Fruit fly (Drosophila melanogaster): ENCODE data around the gene Ilp7.

The Ilp7 gene

DNA sequence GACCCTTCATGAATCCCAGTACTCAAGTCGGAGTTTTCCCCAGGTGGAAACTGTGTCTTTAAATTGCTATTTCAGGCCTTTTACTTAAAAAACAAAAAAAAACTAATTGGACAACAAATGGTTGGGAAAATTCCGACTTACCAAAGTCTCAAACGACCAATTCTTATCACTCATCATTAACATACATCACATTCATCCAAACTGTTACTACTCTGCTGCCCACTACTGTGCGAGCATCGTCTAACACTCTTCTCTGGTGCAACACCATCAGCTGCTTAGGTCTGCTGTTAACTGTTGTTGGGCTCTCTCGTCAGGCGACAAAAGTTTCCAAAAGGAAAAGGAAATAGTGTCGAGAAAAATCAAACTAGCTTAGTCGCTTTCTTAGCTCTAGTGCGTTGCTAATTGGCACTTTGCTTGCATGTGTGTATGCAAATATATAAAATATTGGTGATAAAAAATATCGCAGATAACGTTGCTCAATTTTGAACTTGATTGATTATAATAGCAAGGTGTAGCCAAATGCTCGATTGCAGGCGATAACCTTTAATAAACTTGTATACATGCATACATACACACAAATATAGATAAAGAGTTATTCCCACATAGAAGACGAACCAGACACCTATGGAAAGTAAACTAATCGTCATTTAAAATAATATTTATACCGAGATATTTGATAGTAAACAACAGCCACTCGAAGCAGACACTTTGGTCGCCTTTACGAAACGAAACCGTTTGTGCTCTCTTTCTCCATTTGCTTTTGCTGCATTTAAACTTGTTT is 26.8 kb downstream of the Ilp7 start:
- TF ChIP-seq D1 (tag; optimal IDR thresholded peaks at IDR 0.05) (peak; percentile 40), rn (GFP tag; IDR thresholded peaks at IDR 0.05) (no peak), gl (tag; optimal IDR thresholded peaks at IDR 0.05) (no peak), CG13204 (GFP tag; optimal IDR thresholded peaks at IDR 0.05) (no peak), CG10348 (GFP tag; IDR thresholded peaks at IDR 0.05) (no peak), EcR (GFP tag; optimal IDR thresholded peaks at IDR 0.05) (no peak), CG14655 (GFP tag; optimal IDR thresholded peaks at IDR 0.05) (peak; percentile 87), CG9948 (tag; optimal IDR thresholded peaks at IDR 0.05) (peak; percentile 68), CG4496 (GFP tag; IDR thresholded peaks at IDR 0.05) (peak; percentile 33; the same call in 1 of the 3 replicates), Pif1B (GFP tag; optimal IDR thresholded peaks at IDR 0.05) (peak; percentile 45), CG17806 (tag; optimal IDR thresholded peaks at IDR 0.05) (peak; percentile 45), Snoo (tag; optimal IDR thresholded peaks at IDR 0.05) (peak; percentile 33), CG34367 (tag; optimal IDR thresholded peaks at IDR 0.05) (peak; percentile 52), CG12605 (GFP tag; IDR thresholded peaks at IDR 0.05) (no peak), fd96Ca (GFP tag; IDR thresholded peaks at IDR 0.05) (peak; percentile 64; the same call in 2 of the 3 replicates), CG15710 (tag; optimal IDR thresholded peaks at IDR 0.05) (peak; percentile 59), CG32121 (GFP tag; IDR thresholded peaks at IDR 0.05) (peak; percentile 43; the same call in 1 of the 2 replicates), CG8301 (tag; optimal IDR thresholded peaks at IDR 0.05) (peak; percentile 72), CG8159 (tag; optimal IDR thresholded peaks at IDR 0.05) (peak; percentile 61), Ets98B (GFP tag; IDR thresholded peaks at IDR 0.05) (no peak), Pif1A (GFP tag; optimal IDR thresholded peaks at IDR 0.05) (peak; percentile 76)

DNA sequence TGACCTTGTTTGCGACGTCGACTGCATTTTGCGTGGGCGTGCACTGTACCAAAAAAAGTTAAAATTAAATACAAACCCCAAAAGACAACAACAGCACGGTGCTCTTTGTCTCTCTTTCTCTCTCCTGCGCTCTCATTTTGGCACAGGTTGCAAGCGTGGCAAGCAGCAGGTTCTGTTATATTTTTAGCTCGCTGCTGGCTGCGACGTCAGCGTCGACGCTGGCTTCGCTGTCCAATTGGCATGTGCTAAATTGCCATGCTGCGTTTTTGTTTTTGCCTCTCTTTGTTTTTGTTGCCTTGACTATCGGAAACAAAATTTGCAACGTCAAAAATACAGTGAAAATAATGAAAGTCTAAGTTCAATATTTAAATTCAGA is 27.3 kb downstream of the Ilp7 start:
- no peak for TF ChIP-seq D1 (tag; optimal IDR thresholded peaks at IDR 0.05)
- TF ChIP-seq CG12605 (GFP tag; IDR thresholded peaks at IDR 0.05) = no peak
- TF ChIP-seq Pif1A (GFP tag; optimal IDR thresholded peaks at IDR 0.05) = no peak
- no peak; the same call in 2 of the 3 replicates for TF ChIP-seq CG4496 (GFP tag; IDR thresholded peaks at IDR 0.05)
- no peak for TF ChIP-seq CG8301 (tag; optimal IDR thresholded peaks at IDR 0.05)
- TF ChIP-seq rn (GFP tag; IDR thresholded peaks at IDR 0.05) = no peak
- TF ChIP-seq CG32121 (GFP tag; IDR thresholded peaks at IDR 0.05) = no peak
- TF ChIP-seq CG17806 (tag; optimal IDR thresholded peaks at IDR 0.05) = no peak
- peak; percentile 24 for TF ChIP-seq EcR (GFP tag; optimal IDR thresholded peaks at IDR 0.05)
- TF ChIP-seq fd96Ca (GFP tag; IDR thresholded peaks at IDR 0.05) = peak; percentile 52; the same call in 1 of the 3 replicates
- TF ChIP-seq gl (tag; optimal IDR thresholded peaks at IDR 0.05) = no peak

DNA sequence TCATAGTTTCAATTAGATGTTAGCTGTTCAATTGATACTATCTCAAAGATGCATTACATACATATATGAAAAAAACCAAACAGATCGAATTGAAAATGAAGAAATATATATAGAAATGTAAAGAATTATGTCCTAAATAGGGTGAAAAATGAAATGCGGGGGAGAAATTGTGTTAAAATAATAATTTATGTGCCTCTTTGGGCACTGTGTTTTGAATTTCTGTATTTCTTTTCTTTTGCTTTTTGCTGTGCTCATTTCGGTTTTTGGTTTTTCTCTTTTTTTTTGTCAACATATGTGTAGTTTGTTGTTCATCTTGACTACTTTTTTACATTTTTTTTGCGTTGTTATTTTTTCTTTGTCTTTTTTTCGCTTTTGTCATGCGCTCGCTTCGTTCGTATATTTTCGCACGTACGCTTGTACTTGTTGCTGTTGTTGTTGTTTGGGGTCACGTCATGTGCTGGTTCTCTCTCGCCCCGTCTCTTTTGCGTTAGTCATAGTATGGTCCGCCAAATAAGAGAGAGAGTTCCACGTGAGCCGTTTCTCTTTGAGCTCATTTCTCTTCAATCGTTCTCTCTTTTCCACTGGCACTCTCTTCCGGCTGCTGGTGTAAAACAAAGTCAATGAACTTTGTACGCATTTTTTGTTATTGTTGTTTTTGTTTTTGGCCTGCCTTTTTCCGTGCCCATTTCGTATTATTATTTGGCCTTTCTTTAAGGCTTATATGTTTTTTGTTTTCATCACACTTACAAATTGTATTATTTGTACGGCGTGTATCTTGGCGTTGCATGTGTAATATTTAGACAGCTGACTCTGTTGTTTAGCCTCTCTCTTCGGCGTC is 27.9 kb downstream of the Ilp7 start:
- TF ChIP-seq CG8301 (tag; optimal IDR thresholded peaks at IDR 0.05) (peak; percentile 42), CG15710 (tag; optimal IDR thresholded peaks at IDR 0.05) (peak; percentile 74), CG13204 (GFP tag; optimal IDR thresholded peaks at IDR 0.05) (peak; percentile 90), CG12605 (GFP tag; IDR thresholded peaks at IDR 0.05) (peak; percentile 96), fd96Ca (GFP tag; IDR thresholded peaks at IDR 0.05) (no peak; the same call in 2 of the 3 replicates), CG17806 (tag; optimal IDR thresholded peaks at IDR 0.05) (peak; percentile 48), CG8159 (tag; optimal IDR thresholded peaks at IDR 0.05) (peak; percentile 72), Ets98B (GFP tag; IDR thresholded peaks at IDR 0.05) (peak; percentile 82), CG14655 (GFP tag; optimal IDR thresholded peaks at IDR 0.05) (peak; percentile 66), Snoo (tag; optimal IDR thresholded peaks at IDR 0.05) (peak; percentile 81), Pif1A (GFP tag; optimal IDR thresholded peaks at IDR 0.05) (peak; percentile 78), EcR (GFP tag; optimal IDR thresholded peaks at IDR 0.05) (peak; percentile 98), rn (GFP tag; IDR thresholded peaks at IDR 0.05) (peak; percentile 62), CG32121 (GFP tag; IDR thresholded peaks at IDR 0.05) (peak; percentile 87), CG9948 (tag; optimal IDR thresholded peaks at IDR 0.05) (peak; percentile 85), CG4496 (GFP tag; IDR thresholded peaks at IDR 0.05) (peak; percentile 88), gl (tag; optimal IDR thresholded peaks at IDR 0.05) (peak; percentile 93), CG34367 (tag; optimal IDR thresholded peaks at IDR 0.05) (peak; percentile 83), D1 (tag; optimal IDR thresholded peaks at IDR 0.05) (no peak), CG10348 (GFP tag; IDR thresholded peaks at IDR 0.05) (peak; percentile 72), Pif1B (GFP tag; optimal IDR thresholded peaks at IDR 0.05) (peak; percentile 65)

DNA sequence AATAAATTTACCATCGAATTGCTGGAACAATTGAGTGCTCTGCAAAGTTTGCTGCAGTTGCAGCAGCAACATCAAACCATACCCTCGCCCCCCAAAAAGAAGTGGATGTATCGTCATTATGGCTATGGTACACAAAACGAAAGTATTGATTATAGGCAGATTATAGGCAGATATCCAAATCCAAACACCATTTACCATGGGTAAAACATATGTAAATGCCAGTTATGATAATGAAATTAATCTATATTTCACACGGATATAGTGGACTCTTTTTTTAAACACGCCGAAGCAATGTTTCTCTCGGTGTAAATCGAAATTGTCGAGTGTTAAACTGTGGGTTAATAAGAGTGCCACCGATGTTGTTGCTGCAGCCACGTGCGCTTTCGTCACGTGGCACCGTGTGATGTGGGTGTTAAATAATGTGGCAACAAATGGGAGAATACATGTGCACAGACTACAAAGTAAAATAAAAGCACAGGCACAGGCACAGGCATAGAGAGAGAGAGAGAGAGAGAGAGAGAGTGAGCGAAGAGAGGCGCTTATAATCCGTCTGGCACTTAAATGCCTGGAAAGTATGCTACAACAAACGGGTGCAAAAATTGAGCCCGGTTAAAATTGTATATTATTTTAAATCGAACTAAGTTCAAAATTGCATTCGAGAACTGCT is 29.3 kb downstream of the Ilp7 start:
- peak; percentile 46 for TF ChIP-seq CG8301 (tag; optimal IDR thresholded peaks at IDR 0.05)
- TF ChIP-seq CG14655 (GFP tag; optimal IDR thresholded peaks at IDR 0.05) = no peak
- no peak for TF ChIP-seq fd96Ca (GFP tag; IDR thresholded peaks at IDR 0.05)
- TF ChIP-seq CG8159 (tag; optimal IDR thresholded peaks at IDR 0.05) = no peak
- no peak for TF ChIP-seq gl (tag; optimal IDR thresholded peaks at IDR 0.05)
- TF ChIP-seq CG15710 (tag; optimal IDR thresholded peaks at IDR 0.05) = no peak
- TF ChIP-seq CG13204 (GFP tag; optimal IDR thresholded peaks at IDR 0.05) = no peak
- TF ChIP-seq Snoo (tag; optimal IDR thresholded peaks at IDR 0.05) = peak; percentile 5
- no peak for TF ChIP-seq CG34367 (tag; optimal IDR thresholded peaks at IDR 0.05)
- TF ChIP-seq CG10348 (GFP tag; IDR thresholded peaks at IDR 0.05) = no peak
- TF ChIP-seq EcR (GFP tag; optimal IDR thresholded peaks at IDR 0.05) = peak; percentile 30
- no peak for TF ChIP-seq Pif1B (GFP tag; optimal IDR thresholded peaks at IDR 0.05)
- TF ChIP-seq Pif1A (GFP tag; optimal IDR thresholded peaks at IDR 0.05) = peak; percentile 41
- TF ChIP-seq CG12605 (GFP tag; IDR thresholded peaks at IDR 0.05) = no peak
- TF ChIP-seq rn (GFP tag; IDR thresholded peaks at IDR 0.05) = no peak
- no peak for TF ChIP-seq CG4496 (GFP tag; IDR thresholded peaks at IDR 0.05)

Data from whole organism, pupa.